Fruit fly (Drosophila melanogaster): ENCODE measurements around the gene Unc-76.

Gene Unc-76

DNA sequence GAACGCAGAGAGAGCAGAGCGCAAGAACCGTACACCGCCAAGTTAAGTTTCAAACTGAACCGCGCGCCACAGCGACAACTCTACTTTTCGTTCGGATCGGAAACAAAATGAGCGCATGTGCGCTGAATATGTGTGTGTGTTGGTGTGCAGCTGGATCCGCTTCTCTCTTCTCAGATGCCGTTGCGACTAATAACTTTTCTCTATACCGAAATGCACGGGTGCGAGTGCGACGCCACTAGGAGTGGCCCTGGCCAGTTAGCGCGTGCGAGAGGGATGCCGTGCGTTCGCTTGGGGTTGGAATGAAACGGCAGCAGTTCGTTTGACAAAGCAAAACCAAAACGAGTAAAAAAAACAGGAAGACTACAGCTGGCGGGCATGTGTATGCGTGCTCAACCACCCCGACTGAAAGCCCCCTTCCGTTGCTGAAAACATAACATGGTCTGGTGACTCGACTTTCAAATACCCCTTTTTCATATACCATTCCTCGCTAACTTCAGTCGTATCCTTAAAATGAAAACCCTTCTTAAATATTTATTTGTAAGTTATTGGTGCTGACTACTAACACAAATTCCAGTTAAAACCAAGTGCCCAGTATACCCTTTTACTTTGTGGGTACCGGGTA lies 56.5 kb downstream of the Unc-76 start (continued):
- TF ChIP-seq salm (tag; optimal IDR thresholded peaks at IDR 0.05): peak; percentile 99
- no peak for TF ChIP-seq unc-4 (GFP tag; IDR thresholded peaks at IDR 0.05; ENCODE audit: partially characterized antibody)

DNA sequence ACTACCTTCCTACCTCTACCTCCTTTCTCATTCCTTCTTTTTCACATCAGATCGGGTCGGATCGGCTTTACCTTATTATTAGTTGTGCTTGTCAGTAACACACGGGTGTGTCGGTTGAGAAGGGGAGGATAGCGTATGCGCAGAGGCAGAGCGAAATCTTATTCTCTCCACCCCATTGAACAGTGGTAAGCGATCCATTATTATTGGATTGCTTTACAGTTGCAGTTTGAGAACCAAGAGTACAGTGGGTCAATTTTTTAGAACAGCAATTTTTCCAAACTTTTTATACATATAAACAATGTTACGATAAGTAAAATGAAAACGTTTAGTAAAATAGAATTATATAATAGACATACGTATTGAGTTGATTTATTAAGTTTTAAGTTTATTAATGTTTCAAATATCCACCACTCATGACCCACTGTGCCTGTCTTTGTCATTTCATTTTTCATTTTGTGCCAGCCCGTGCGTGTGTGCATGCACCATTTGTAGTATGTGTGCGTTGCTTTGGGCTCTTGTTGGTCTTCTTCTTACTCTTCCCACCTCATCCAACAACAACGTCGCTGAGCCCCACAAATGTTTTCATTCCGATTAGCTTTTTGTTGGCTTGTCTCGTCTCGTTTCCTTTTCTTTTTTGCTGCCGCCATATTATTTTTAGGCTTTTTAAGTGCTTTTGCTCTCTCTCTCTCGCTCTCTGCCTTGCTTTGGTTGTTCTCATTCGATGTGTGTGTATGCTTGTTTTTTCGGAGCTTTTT lies 57.4 kb downstream of the Unc-76 start:
- TF ChIP-seq CG33557 (GFP tag; optimal IDR thresholded peaks at IDR 0.05) (peak; percentile 99), ttk (GFP tag; IDR thresholded peaks at IDR 0.05) (peak; percentile 98), CG10979 (tag; optimal IDR thresholded peaks at IDR 0.05) (peak; percentile 99), CG2116 (GFP tag; optimal IDR thresholded peaks at IDR 0.05) (peak; percentile 85), CG12104 (GFP tag; optimal IDR thresholded peaks at IDR 0.05) (peak; percentile 99), CG5245 (GFP tag; optimal IDR thresholded peaks at IDR 0.05) (peak; percentile 97), ranshi (GFP tag; IDR thresholded peaks at IDR 0.05) (peak; percentile 98), Gsc (GFP tag; IDR thresholded peaks at IDR 0.05) (peak; percentile 96), TFAM (GFP tag; optimal IDR thresholded peaks at IDR 0.05) (peak; percentile 96), CG4707 (GFP tag; optimal IDR thresholded peaks at IDR 0.05) (peak; percentile 97), NFAT (GFP tag; IDR thresholded peaks at IDR 0.05) (peak; percentile 96), Camta (GFP tag; optimal IDR thresholded peaks at IDR 0.05) (peak; percentile 96), CG15479 (GFP tag; optimal IDR thresholded peaks at IDR 0.05) (peak; percentile 92), exex (tag; optimal IDR thresholded peaks at IDR 0.05) (peak; percentile 93), Sry-β (GFP tag; optimal IDR thresholded peaks at IDR 0.05) (peak; percentile 63), CG1603 (tag; optimal IDR thresholded peaks at IDR 0.05) (peak; percentile 94), stwl (tag; optimal IDR thresholded peaks at IDR 0.05) (peak; percentile 87), CG18476 (GFP tag; optimal IDR thresholded peaks at IDR 0.05) (peak; percentile 99), CG2199 (GFP tag; IDR thresholded peaks at IDR 0.05) (peak; percentile 97), CG14965 (GFP tag; optimal IDR thresholded peaks at IDR 0.05; ENCODE audit: borderline replicate concordance) (no peak), CG16779 (GFP tag; IDR thresholded peaks at IDR 0.05) (peak; percentile 95), Oli (tag; optimal IDR thresholded peaks at IDR 0.05) (peak; percentile 99), CG10959 (GFP tag; IDR thresholded peaks at IDR 0.05) (peak; percentile 98), Trl (optimal IDR thresholded peaks at IDR 0.05) (peak; percentile 68 to 95), Trl (GFP tag; optimal IDR thresholded peaks at IDR 0.05) (peak; percentile 90), maf-S (GFP tag; optimal IDR thresholded peaks at IDR 0.05) (peak; percentile 95), Nf-YB (GFP tag; optimal IDR thresholded peaks at IDR 0.05) (peak; percentile 88), NC2α (GFP tag; optimal IDR thresholded peaks at IDR 0.05) (peak; percentile 87), danr (GFP tag; IDR thresholded peaks at IDR 0.05) (peak; percentile 99), slp2 (GFP tag; optimal IDR thresholded peaks at IDR 0.05) (peak; percentile 85), CG9727 (GFP tag; optimal IDR thresholded peaks at IDR 0.05) (peak; percentile 98), CG43689 (GFP tag; IDR thresholded peaks at IDR 0.05) (peak; percentile 96), btn (GFP tag; optimal IDR thresholded peaks at IDR 0.05) (peak; percentile 72), Dek (tag; optimal IDR thresholded peaks at IDR 0.05) (peak; percentile 99), CG18764 (GFP tag; optimal IDR thresholded peaks at IDR 0.05) (peak; percentile 97), ems (GFP tag; optimal IDR thresholded peaks at IDR 0.05) (peak; percentile 96), H2.0 (GFP tag; IDR thresholded peaks at IDR 0.05) (peak; percentile 98), bsh (GFP tag; optimal IDR thresholded peaks at IDR 0.05) (peak; percentile 93 to 100), sim (GFP tag; IDR thresholded peaks at IDR 0.05) (peak; percentile 98), Meics (GFP tag; optimal IDR thresholded peaks at IDR 0.05) (peak; percentile 99), CG9932 (GFP tag; IDR thresholded peaks at IDR 0.05) (peak; percentile 98), CG1602 (GFP tag; optimal IDR thresholded peaks at IDR 0.05) (peak; percentile 99), pan (optimal IDR thresholded peaks at IDR 0.05) (no peak), pan (GFP tag; optimal IDR thresholded peaks at IDR 0.05 in 1 of 2, IDR thresholded peaks at IDR 0.05 in 1 of 2) (peak in 1 of 2 experiments; percentile 99), CG17802 (tag; optimal IDR thresholded peaks at IDR 0.05) (peak; percentile 92)
